Worm (Caenorhabditis elegans) whole organism, late embryonic: ENCODE data around the gene F26G1.5.

Source experiments
- C08G9.2 ChIP-seq: sonication (generic microtip); optimal IDR thresholded peaks from 2 replicates; lab custom pipeline; 2016; ENCODE audit warnings: mild to moderate bottlenecking, missing genetic modification characterization, moderate library complexity, missing compliant biosample characterization
- C38D4.7 ChIP-seq: fragments of 200-800 bp; sonication (Bioruptor generic); optimal IDR thresholded peaks from 2 replicates; lab custom pipeline; 2018; ENCODE audit warnings: mild to moderate bottlenecking, missing genetic modification characterization, moderate library complexity, missing compliant biosample characterization
- K02D7.2 ChIP-seq: sonication (generic microtip); optimal IDR thresholded peaks from 2 replicates; lab custom pipeline; 2017; ENCODE audit warnings: mild to moderate bottlenecking, missing genetic modification characterization, missing compliant biosample characterization
- K09A11.1 ChIP-seq: sonication (generic microtip); optimal IDR thresholded peaks from 2 replicates; lab custom pipeline; 2017; ENCODE audit warnings: antibody characterized with exemption, mild to moderate bottlenecking, missing genetic modification characterization, missing compliant biosample characterization; ENCODE audit not compliant: insufficient read depth
- ahr-1 ChIP-seq: sonication (generic microtip); optimal IDR thresholded peaks from 2 replicates; lab custom pipeline; 2016; ENCODE audit warnings: missing genetic modification characterization, missing compliant biosample characterization
- ama-1 ChIP-seq: fragments of 150-350 bp; optimal IDR thresholded peaks from 2 replicates; lab custom pipeline; 2014
- ceh-18 ChIP-seq: sonication (generic microtip); optimal IDR thresholded peaks from 2 replicates; lab custom pipeline; 2016; ENCODE audit warnings: missing genetic modification characterization, missing compliant biosample characterization
- ceh-22 ChIP-seq: sonication (generic microtip); optimal IDR thresholded peaks from 2 replicates; lab custom pipeline; 2017; ENCODE audit warnings: missing biosample characterization, missing genetic modification characterization
- ceh-24 ChIP-seq: sonication (generic microtip); optimal IDR thresholded peaks from 2 replicates; lab custom pipeline; 2016; ENCODE audit warnings: mild to moderate bottlenecking, missing genetic modification characterization, missing compliant biosample characterization
- ceh-31 ChIP-seq: sonication (generic microtip); optimal IDR thresholded peaks from 2 replicates; lab custom pipeline; 2016; ENCODE audit warnings: missing genetic modification characterization, missing compliant biosample characterization
- ceh-34 ChIP-seq: sonication (generic microtip); optimal IDR thresholded peaks from 2 replicates; lab custom pipeline; 2016; ENCODE audit warnings: mild to moderate bottlenecking, missing genetic modification characterization, missing compliant biosample characterization
- ceh-45 ChIP-seq: fragments of 200-800 bp; sonication (Bioruptor generic); IDR thresholded peaks from 2 replicates; pipeline ENCODE4 v1.3.6; 2022; ENCODE audit warnings: missing genetic modification reagents, missing genetic modification characterization, missing compliant biosample characterization
- dmd-4 ChIP-seq: sonication (generic microtip); optimal IDR thresholded peaks from 2 replicates; lab custom pipeline; 2016; ENCODE audit warnings: borderline replicate concordance, missing genetic modification characterization, missing compliant biosample characterization
- dve-1 ChIP-seq: sonication (generic microtip); optimal IDR thresholded peaks from 2 replicates; lab custom pipeline; 2017; ENCODE audit warnings: antibody characterized with exemption, mild to moderate bottlenecking, missing genetic modification characterization, missing compliant biosample characterization
- eyg-1 ChIP-seq: sonication (generic microtip); optimal IDR thresholded peaks from 2 replicates; lab custom pipeline; 2016; ENCODE audit warnings: missing genotype, missing genetic modification characterization, missing compliant biosample characterization
- fax-1 ChIP-seq: sonication (generic microtip); optimal IDR thresholded peaks from 2 replicates; lab custom pipeline; 2016; ENCODE audit warnings: missing genotype, missing genetic modification characterization, missing compliant biosample characterization
- fkh-10 ChIP-seq: fragments of 150-350 bp; optimal IDR thresholded peaks from 2 replicates; lab custom pipeline; 2014; ENCODE audit warnings: missing biosample characterization, missing genetic modification reagents, missing genetic modification characterization
- fkh-6 ChIP-seq: sonication (generic microtip); optimal IDR thresholded peaks from 2 replicates; lab custom pipeline; 2016; ENCODE audit warnings: missing genetic modification characterization, missing compliant biosample characterization
- gmeb-2 ChIP-seq: sonication (generic microtip); optimal IDR thresholded peaks from 2 replicates; lab custom pipeline; 2016; ENCODE audit warnings: missing genetic modification characterization, inconsistent platforms, missing compliant biosample characterization
- hlh-6 ChIP-seq: sonication (generic microtip); optimal IDR thresholded peaks from 2 replicates; lab custom pipeline; 2016; ENCODE audit warnings: missing genotype, missing genetic modification characterization, missing compliant biosample characterization
- hlh-8 ChIP-seq: sonication (generic microtip); optimal IDR thresholded peaks from 2 replicates; lab custom pipeline; 2016; ENCODE audit warnings: missing genotype, missing genetic modification characterization, missing compliant biosample characterization
- lim-6 ChIP-seq: sonication (generic microtip); optimal IDR thresholded peaks from 2 replicates; lab custom pipeline; 2016; ENCODE audit warnings: missing genetic modification characterization, missing compliant biosample characterization
- mec-3 ChIP-seq: sonication (generic microtip); optimal IDR thresholded peaks from 2 replicates; lab custom pipeline; 2016; ENCODE audit warnings: borderline replicate concordance, missing genetic modification characterization, missing compliant biosample characterization
- nfya-1 ChIP-seq: sonication (generic microtip); optimal IDR thresholded peaks from 2 replicates; lab custom pipeline; 2017; ENCODE audit warnings: missing genetic modification characterization, mild to moderate bottlenecking, missing compliant biosample characterization, antibody characterized with exemption, moderate library complexity
- nhr-11 ChIP-seq: fragments of 150-350 bp; optimal IDR thresholded peaks from 2 replicates; lab custom pipeline; 2014; ENCODE audit warnings: missing biosample characterization, missing genetic modification characterization
- pat-9 ChIP-seq: fragments of 200-800 bp; sonication (Bioruptor generic); optimal IDR thresholded peaks from 2 replicates; lab custom pipeline; 2018; ENCODE audit warnings: mild to moderate bottlenecking, missing genetic modification characterization, moderate library complexity, missing compliant biosample characterization
- pha-4 ChIP-seq: fragments of 150-350 bp; optimal IDR thresholded peaks from 2 replicates; lab custom pipeline; 2018; ENCODE audit warnings: missing biosample characterization, missing genetic modification reagents, missing genetic modification characterization
- pqm-1 ChIP-seq: sonication (generic microtip); optimal IDR thresholded peaks from 2 replicates; lab custom pipeline; 2016; ENCODE audit warnings: missing genetic modification characterization, missing compliant biosample characterization
- pros-1 ChIP-seq: fragments of 150-350 bp; optimal IDR thresholded peaks from 2 replicates; lab custom pipeline; 2014; ENCODE audit warnings: missing biosample characterization, missing genetic modification reagents, missing genetic modification characterization
- ref-2 ChIP-seq: sonication (generic microtip); optimal IDR thresholded peaks from 2 replicates; lab custom pipeline; 2016; ENCODE audit warnings: missing genetic modification characterization, missing compliant biosample characterization
- rnt-1 ChIP-seq: sonication (generic microtip); optimal IDR thresholded peaks from 2 replicates; lab custom pipeline; 2016; ENCODE audit warnings: missing genetic modification characterization, missing compliant biosample characterization
- sdc-2 ChIP-seq: sonication (generic microtip); optimal IDR thresholded peaks from 2 replicates; lab custom pipeline; 2016; ENCODE audit warnings: missing genotype, missing genetic modification characterization, missing compliant biosample characterization
- sox-4 ChIP-seq: sonication (generic microtip); optimal IDR thresholded peaks from 2 replicates; lab custom pipeline; 2017; ENCODE audit warnings: mild to moderate bottlenecking, missing genetic modification characterization, inconsistent platforms, missing compliant biosample characterization
- tbx-2 ChIP-seq: sonication (generic microtip); optimal IDR thresholded peaks from 2 replicates; lab custom pipeline; 2016; ENCODE audit warnings: missing genetic modification characterization, missing compliant biosample characterization
- tbx-7 ChIP-seq: sonication (generic microtip); optimal IDR thresholded peaks from 2 replicates; lab custom pipeline; 2016; ENCODE audit warnings: missing genotype, missing genetic modification characterization, missing compliant biosample characterization
- unc-3 ChIP-seq, 2 experiments: fragments of 200-800 bp in 1 of 2; sonication (Bioruptor generic) in 1 of 2; sonication (generic microtip) in 1 of 2; conservative IDR thresholded peaks in 1 of 2; optimal IDR thresholded peaks in 1 of 2; 2 replicates each; pipeline versions ENCODE4 v1.3.6 to Lab custom; 2016 to 2022; ENCODE audit warnings: missing compliant biosample characterization in 2 of 2, missing genetic modification characterization in 2 of 2, missing genetic modification reagents in 1 of 2
- unc-55 ChIP-seq: sonication (generic microtip); optimal IDR thresholded peaks from 2 replicates; lab custom pipeline; 2017; ENCODE audit warnings: missing biosample characterization, missing genetic modification reagents, missing genetic modification characterization
- unc-86 ChIP-seq: sonication (generic microtip); optimal IDR thresholded peaks from 2 replicates; lab custom pipeline; 2016; ENCODE audit warnings: missing genetic modification characterization, missing compliant biosample characterization

Gene F26G1.5

DNA sequence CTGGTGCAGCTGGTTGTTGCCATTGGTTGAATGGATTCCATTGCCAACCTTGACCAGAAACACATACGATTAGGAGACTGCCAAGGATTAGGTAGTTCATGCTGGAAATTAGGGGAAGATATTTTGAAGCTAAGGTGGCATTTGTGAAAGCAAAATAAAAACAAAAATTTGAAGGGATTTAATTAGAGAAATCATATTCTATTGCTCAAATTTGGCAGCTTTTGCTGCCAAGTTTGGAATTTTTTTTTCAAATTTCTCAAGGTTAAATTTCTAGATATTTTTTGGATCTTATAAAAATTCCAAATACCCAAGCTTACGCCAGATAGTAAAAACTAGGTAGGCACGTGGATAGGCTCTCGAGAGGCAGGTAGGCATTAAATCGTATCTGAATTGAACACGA is at the start of gene F26G1.5:
Gene F26G1.5 (minus strand): TSS at position 101 of the 400 bp plus-strand sequence.
- TF ChIP-seq hlh-8 (tag; lab: Kevin White, UChicago) (no peak), fkh-6 (no peak), pha-4 (tag; lab: Kevin White, UChicago) (no peak), C08G9.2 (tag; lab: Kevin White, UChicago) (no peak), nhr-11 (no peak), gmeb-2 (no peak), C38D4.7 (GFP tag; lab: Kevin White, UChicago) (no peak)
- TF ChIP-seq, all 69 proteins: peak for 0

DNA sequence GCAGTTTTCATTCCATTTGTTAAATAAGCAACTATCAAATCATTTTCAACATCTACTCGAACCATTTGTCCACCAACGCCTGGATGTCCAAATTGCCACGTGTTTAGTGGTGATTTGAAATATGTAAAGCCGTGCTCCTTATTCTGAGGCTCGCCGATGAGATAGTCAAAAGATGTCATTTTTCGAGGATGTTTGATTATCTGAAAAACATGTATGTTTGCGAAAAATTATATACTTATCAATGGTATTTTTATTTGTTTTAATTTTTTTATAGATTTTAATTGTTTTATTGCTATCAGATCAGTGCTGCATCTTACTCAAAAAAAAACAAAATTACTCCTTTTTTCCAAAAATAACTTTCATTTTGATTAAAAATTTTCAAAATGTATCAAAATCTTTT is 47.6 kb upstream of the F26G1.5 start:
- TF ChIP-seq ama-1 (lab: Kevin White, UChicago) (no peak), ceh-45 (GFP tag; lab: Robert Waterston, UW) (no peak), ceh-24 (tag; lab: Kevin White, UChicago) (no peak), unc-55 (GFP tag; lab: Kevin White, UChicago) (no peak), fax-1 (tag; lab: Kevin White, UChicago) (no peak), ceh-22 (no peak), pqm-1 (tag; lab: Kevin White, UChicago) (no peak), hlh-6 (tag; lab: Kevin White, UChicago) (no peak), sdc-2 (tag; lab: Kevin White, UChicago) (no peak), dmd-4 (no peak)
- TF ChIP-seq, all 69 proteins: peak for 0

DNA sequence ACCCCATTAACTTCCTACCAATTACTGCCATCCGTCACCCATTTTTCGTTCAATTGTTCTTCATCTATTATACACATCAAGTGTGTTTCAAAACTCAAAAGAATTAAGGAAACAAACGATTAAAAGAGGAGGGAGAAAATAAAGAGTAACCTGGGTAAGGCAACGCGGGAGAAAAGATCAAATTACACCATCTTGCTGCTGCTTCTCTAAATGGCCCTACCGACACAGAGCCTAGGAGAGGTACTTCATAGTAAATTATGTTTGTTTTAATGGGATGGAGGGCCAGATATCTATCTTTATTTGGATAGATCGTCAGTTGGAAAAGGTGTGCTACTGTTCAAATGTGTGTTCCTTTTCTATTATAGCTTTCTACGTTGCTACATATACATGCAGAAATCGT is 44.2 kb upstream of the F26G1.5 start:
- TF ChIP-seq ref-2 (no peak), ceh-34 (tag; lab: Kevin White, UChicago) (peak; percentile 94), ahr-1 (tag; lab: Kevin White, UChicago) (no peak), ceh-18 (tag; lab: Kevin White, UChicago) (no peak)

DNA sequence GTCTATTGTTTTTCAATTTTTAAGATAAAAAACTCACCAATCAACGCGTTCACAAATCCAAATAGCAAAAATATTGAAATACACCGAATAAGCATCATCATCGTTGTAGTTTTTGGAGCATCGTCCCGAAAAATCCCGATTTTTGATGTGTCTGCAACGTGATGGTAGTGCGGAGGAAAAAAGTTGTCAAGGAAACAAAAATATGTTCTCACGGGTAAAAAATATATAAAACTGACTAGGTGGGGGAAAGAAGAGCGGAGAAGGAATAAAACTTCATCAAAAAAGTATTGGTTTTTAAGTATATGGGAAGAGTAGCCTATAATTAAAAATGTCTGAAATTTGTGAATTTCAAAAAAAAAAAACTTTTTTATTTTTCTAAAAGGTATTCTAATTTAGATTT is 40.8 kb upstream of the F26G1.5 start, which contains the start of gene rig-6:
Gene rig-6 (minus strand): TSS at position 101 of the 400 bp plus-strand sequence.
- no peak for TF ChIP-seq ceh-18 (tag; lab: Kevin White, UChicago)
- TF ChIP-seq nfya-1 (tag; lab: Kevin White, UChicago) = no peak
- no peak for TF ChIP-seq pqm-1 (tag; lab: Kevin White, UChicago)
- no peak for TF ChIP-seq tbx-2 (tag; lab: Kevin White, UChicago)
- no peak for TF ChIP-seq unc-3 (GFP tag; conservative IDR thresholded peaks at IDR 0.05; lab: Robert Waterston, UW)
- TF ChIP-seq unc-3 (tag; optimal IDR thresholded peaks at IDR 0.05; lab: Kevin White, UChicago) = no peak
- no peak for TF ChIP-seq unc-55 (GFP tag; lab: Kevin White, UChicago)
- TF ChIP-seq hlh-6 (tag; lab: Kevin White, UChicago) = no peak
- no peak for TF ChIP-seq ceh-22
- no peak for TF ChIP-seq K02D7.2 (tag; lab: Kevin White, UChicago)
- no peak for TF ChIP-seq dmd-4
- TF ChIP-seq mec-3 = no peak
- TF ChIP-seq gmeb-2 = no peak
- no peak for TF ChIP-seq rnt-1
- no peak for TF ChIP-seq ref-2

DNA sequence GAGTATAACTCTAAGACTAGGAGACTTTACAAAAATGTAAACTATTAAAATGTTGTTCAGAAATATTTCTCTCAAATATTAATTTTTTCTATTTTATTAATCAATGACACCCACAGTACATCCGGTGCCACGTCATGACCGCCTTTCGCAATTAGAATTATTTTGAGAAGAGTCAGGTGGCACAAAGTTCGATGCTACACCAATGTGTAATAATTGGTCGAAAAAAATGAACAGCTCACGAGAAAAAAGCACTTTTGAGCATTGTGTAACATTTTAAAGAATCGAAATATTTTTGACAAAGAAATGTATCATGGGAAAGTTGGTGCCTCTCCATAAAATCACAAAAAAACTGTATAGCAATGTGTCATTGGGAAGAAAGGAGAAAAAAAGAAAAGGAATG is 35.5 kb upstream of the F26G1.5 start:
- TF ChIP-seq sdc-2 (tag; lab: Kevin White, UChicago) (no peak), eyg-1 (tag; lab: Kevin White, UChicago) (no peak), K02D7.2 (tag; lab: Kevin White, UChicago) (no peak), lim-6 (no peak), K09A11.1 (tag; lab: Kevin White, UChicago) (no peak), fax-1 (tag; lab: Kevin White, UChicago) (no peak), pat-9 (tag; lab: Kevin White, UChicago) (no peak), sox-4 (tag; lab: Kevin White, UChicago) (no peak), pros-1 (tag; lab: Kevin White, UChicago) (no peak), ceh-34 (tag; lab: Kevin White, UChicago) (no peak), ahr-1 (tag; lab: Kevin White, UChicago) (no peak), tbx-7 (tag; lab: Kevin White, UChicago) (no peak), ceh-31 (tag; lab: Kevin White, UChicago) (no peak), unc-86 (tag; lab: Kevin White, UChicago) (no peak), dve-1 (no peak), fkh-10 (GFP tag; lab: Kevin White, UChicago) (no peak)
